Worm (Caenorhabditis elegans) whole organism, L2 larva: ENCODE results near the gene T21B10.3.

Experiments used
- C34F6.9 ChIP-seq: fragments of 150-350 bp; optimal IDR thresholded peaks from 2 replicates; lab custom pipeline; 2014; ENCODE audit warnings: missing biosample characterization, missing genetic modification characterization
- F13H6.1 ChIP-seq: sonication (generic microtip); optimal IDR thresholded peaks from 2 replicates; lab custom pipeline; 2016; ENCODE audit warnings: missing genetic modification characterization, missing compliant biosample characterization
- R02D3.7 ChIP-seq: fragments of 150-350 bp; optimal IDR thresholded peaks from 2 replicates; lab custom pipeline; 2014; ENCODE audit warnings: missing biosample characterization, missing genetic modification characterization
- Y55F3AM.14 ChIP-seq: fragments of 200-800 bp; sonication (Bioruptor generic); optimal IDR thresholded peaks from 2 replicates; lab custom pipeline; 2018; ENCODE audit warnings: mild to moderate bottlenecking, missing genetic modification characterization, missing compliant biosample characterization
- ZK546.5 ChIP-seq: sonication (generic microtip); optimal IDR thresholded peaks from 2 replicates; lab custom pipeline; 2017; ENCODE audit warnings: missing biosample characterization, missing genetic modification characterization
- alr-1 ChIP-seq: fragments of 150-350 bp; optimal IDR thresholded peaks from 2 replicates; lab custom pipeline; 2014; ENCODE audit warnings: missing biosample characterization, missing genetic modification characterization
- aly-2 ChIP-seq: fragments of 150-350 bp; optimal IDR thresholded peaks from 2 replicates; lab custom pipeline; 2014; ENCODE audit warnings: missing biosample characterization, missing genetic modification characterization
- ama-1 ChIP-seq: fragments of 150-350 bp; optimal IDR thresholded peaks from 2 replicates; lab custom pipeline; 2018; ENCODE audit warnings: inconsistent platforms
- blmp-1 ChIP-seq: sonication (generic microtip); optimal IDR thresholded peaks from 2 replicates; lab custom pipeline; 2017; ENCODE audit warnings: missing genetic modification characterization, mild to moderate bottlenecking, missing compliant biosample characterization, antibody characterized with exemption, moderate library complexity; ENCODE audit not compliant: insufficient read depth
- ceh-16 ChIP-seq: fragments of 150-350 bp; optimal IDR thresholded peaks from 2 replicates; lab custom pipeline; 2014; ENCODE audit warnings: missing biosample characterization, missing genetic modification characterization
- ceh-82 ChIP-seq: fragments of 150-350 bp; optimal IDR thresholded peaks from 2 replicates; lab custom pipeline; 2014; ENCODE audit warnings: missing biosample characterization, missing genetic modification characterization
- crh-2 ChIP-seq: sonication (generic microtip); optimal IDR thresholded peaks from 2 replicates; lab custom pipeline; 2017; ENCODE audit warnings: missing biosample characterization, missing genetic modification characterization
- dmd-4 ChIP-seq: sonication (generic microtip); optimal IDR thresholded peaks from 2 replicates; lab custom pipeline; 2017; ENCODE audit warnings: missing biosample characterization, missing genetic modification characterization
- elt-1 ChIP-seq: fragments of 150-350 bp; optimal IDR thresholded peaks from 2 replicates; lab custom pipeline; 2014; ENCODE audit warnings: missing biosample characterization, missing genetic modification characterization
- elt-3 ChIP-seq: sonication (generic microtip); optimal IDR thresholded peaks from 2 replicates; lab custom pipeline; 2017; ENCODE audit warnings: missing biosample characterization, missing genetic modification characterization
- gmeb-1 ChIP-seq: fragments of 150-350 bp; optimal IDR thresholded peaks from 2 replicates; lab custom pipeline; 2014; ENCODE audit warnings: missing biosample characterization, missing genetic modification characterization
- lin-11 ChIP-seq: fragments of 150-350 bp; sonication (generic microtip); optimal IDR thresholded peaks from 2 replicates; lab custom pipeline; 2014; ENCODE audit warnings: missing biosample characterization, missing genetic modification characterization, inconsistent platforms, mixed read lengths
- lin-13 ChIP-seq: fragments of 150-350 bp; optimal IDR thresholded peaks from 2 replicates; lab custom pipeline; 2014; ENCODE audit warnings: missing biosample characterization, missing genetic modification reagents, missing genetic modification characterization
- lin-39 ChIP-seq: fragments of 150-350 bp; optimal IDR thresholded peaks from 2 replicates; lab custom pipeline; 2014; ENCODE audit warnings: missing biosample characterization, missing genetic modification reagents, missing genetic modification characterization
- lsy-2 ChIP-seq, 2 experiments: fragments of 150-350 bp in 1 of 2; sonication (generic microtip) in 1 of 2; optimal IDR thresholded peaks; 2 replicates each; lab custom pipeline; 2014 to 2017; ENCODE audit warnings: missing biosample characterization in 2 of 2, missing genetic modification characterization in 2 of 2
- mab-5 ChIP-seq: fragments of 150-350 bp; optimal IDR thresholded peaks from 2 replicates; lab custom pipeline; 2014; ENCODE audit warnings: missing biosample characterization, missing genetic modification characterization
- mdl-1 ChIP-seq, 2 experiments: fragments of 150-350 bp in 1 of 2; sonication (generic microtip) in 1 of 2; optimal IDR thresholded peaks; 2 replicates each; lab custom pipeline; 2017; ENCODE audit warnings: missing biosample characterization in 2 of 2, missing genetic modification characterization in 2 of 2
- nhr-10 ChIP-seq: sonication (generic microtip); optimal IDR thresholded peaks from 2 replicates; lab custom pipeline; 2017; ENCODE audit warnings: missing biosample characterization, missing genetic modification characterization
- nhr-129 ChIP-seq: fragments of 150-350 bp; optimal IDR thresholded peaks from 2 replicates; lab custom pipeline; 2014; ENCODE audit warnings: missing biosample characterization, missing genetic modification characterization
- nhr-21 ChIP-seq: fragments of 150-350 bp; optimal IDR thresholded peaks from 2 replicates; lab custom pipeline; 2014; ENCODE audit warnings: missing biosample characterization, missing genetic modification characterization
- nhr-23 ChIP-seq: fragments of 150-350 bp; optimal IDR thresholded peaks from 2 replicates; lab custom pipeline; 2014; ENCODE audit warnings: missing biosample characterization, missing genetic modification reagents, missing genetic modification characterization
- nhr-237 ChIP-seq: fragments of 150-350 bp; optimal IDR thresholded peaks from 2 replicates; lab custom pipeline; 2014; ENCODE audit warnings: missing biosample characterization, missing genetic modification characterization
- nhr-25 ChIP-seq: fragments of 150-350 bp; sonication (generic microtip); optimal IDR thresholded peaks from 3 replicates; lab custom pipeline; 2014; ENCODE audit warnings: missing biosample characterization, missing genetic modification characterization
- nhr-77 ChIP-seq: fragments of 150-350 bp; optimal IDR thresholded peaks from 2 replicates; lab custom pipeline; 2014; ENCODE audit warnings: missing biosample characterization, missing genetic modification characterization
- sem-4 ChIP-seq: fragments of 150-350 bp; optimal IDR thresholded peaks from 2 replicates; lab custom pipeline; 2014; ENCODE audit warnings: missing biosample characterization, missing genetic modification reagents, missing genetic modification characterization
- skn-1 ChIP-seq: sonication (generic microtip); optimal IDR thresholded peaks from 2 replicates; lab custom pipeline; 2017; ENCODE audit warnings: missing biosample characterization, missing genetic modification characterization
- sma-3 ChIP-seq: sonication (generic microtip); optimal IDR thresholded peaks from 2 replicates; lab custom pipeline; 2016; ENCODE audit warnings: missing genetic modification reagents, missing genetic modification characterization, missing compliant biosample characterization
- sma-9 ChIP-seq, 2 experiments: fragments of 150-350 bp in 1 of 2; sonication (generic microtip) in 1 of 2; optimal IDR thresholded peaks; 2 replicates each; lab custom pipeline; 2014 to 2016; ENCODE audit warnings: missing genetic modification characterization in 2 of 2, mild to moderate bottlenecking in 1 of 2, missing biosample characterization in 1 of 2, missing compliant biosample characterization in 1 of 2, missing genetic modification reagents in 1 of 2, moderate library complexity in 1 of 2
- snpc-4 ChIP-seq: fragments of 150-350 bp; optimal IDR thresholded peaks from 2 replicates; lab custom pipeline; 2014; ENCODE audit warnings: missing biosample characterization, missing genetic modification characterization
- unc-39 ChIP-seq: fragments of 150-350 bp; optimal IDR thresholded peaks from 2 replicates; lab custom pipeline; 2014; ENCODE audit warnings: missing biosample characterization, missing genetic modification characterization
- zag-1 ChIP-seq: fragments of 150-350 bp; optimal IDR thresholded peaks from 2 replicates; lab custom pipeline; 2014; ENCODE audit warnings: missing biosample characterization, missing genetic modification characterization
- ztf-1 ChIP-seq: fragments of 200-800 bp; sonication (Bioruptor generic); conservative IDR thresholded peaks from 2 replicates; pipeline ENCODE4 v1.3.6; 2022; ENCODE audit warnings: missing genetic modification characterization, missing compliant biosample characterization
- ztf-11 ChIP-seq: sonication (generic microtip); optimal IDR thresholded peaks from 2 replicates; lab custom pipeline; 2017; ENCODE audit warnings: missing biosample characterization, missing genetic modification characterization
- ztf-4 ChIP-seq: fragments of 150-350 bp; optimal IDR thresholded peaks from 2 replicates; lab custom pipeline; 2014; ENCODE audit warnings: missing biosample characterization, missing genetic modification characterization

Gene T21B10.3

ce11 chrII:8960414-8960813 lies 26.2 kb downstream of the T21B10.3 start, which contains the start of gene cal-2:
TSS of gene cal-2 (plus strand) at chrII:8960714.
- TF ChIP-seq ztf-11 (tag; lab: Kevin White, UChicago) (no peak), lin-13 (GFP tag; lab: Kevin White, UChicago) (no peak), blmp-1 (tag; lab: Kevin White, UChicago) (no peak)

- peak; percentile 73 for TF ChIP-seq nhr-129 (tag; lab: Kevin White, UChicago)
- TF ChIP-seq ama-1 = peak; percentile 9
- TF ChIP-seq sma-9 (GFP tag; optimal IDR thresholded peaks at IDR 0.05; lab: Kevin White, UChicago) = peak; percentile 12
- no peak for TF ChIP-seq sma-9 (tag; optimal IDR thresholded peaks at IDR 0.05; lab: Kevin White, UChicago)
- no peak for TF ChIP-seq C34F6.9
- TF ChIP-seq ztf-4 (tag; lab: Kevin White, UChicago) = no peak
- TF ChIP-seq mab-5 (tag; lab: Kevin White, UChicago) = no peak
- no peak for TF ChIP-seq gmeb-1 (tag; lab: Kevin White, UChicago)
- TF ChIP-seq elt-1 = no peak
- no peak for TF ChIP-seq alr-1 (tag; lab: Kevin White, UChicago)
- TF ChIP-seq Y55F3AM.14 (GFP tag; lab: Kevin White, UChicago) = no peak
- TF ChIP-seq ceh-16 (tag; lab: Kevin White, UChicago) = no peak
- TF ChIP-seq nhr-21 (tag; lab: Kevin White, UChicago) = no peak
- TF ChIP-seq lin-13 (GFP tag; lab: Kevin White, UChicago) = no peak
- no peak for TF ChIP-seq snpc-4 (tag; lab: Kevin White, UChicago)
- no peak for TF ChIP-seq F13H6.1 (tag; lab: Kevin White, UChicago)
- TF ChIP-seq aly-2 (tag; lab: Kevin White, UChicago) = no peak
- TF ChIP-seq nhr-25 (tag; lab: Kevin White, UChicago) = no peak
- no peak for TF ChIP-seq R02D3.7 (tag; lab: Kevin White, UChicago)
- no peak for TF ChIP-seq ztf-11 (tag; lab: Kevin White, UChicago)
- no peak for TF ChIP-seq sma-3 (GFP tag; lab: Kevin White, UChicago)
- TF ChIP-seq nhr-77 = no peak
- TF ChIP-seq nhr-10 (tag; lab: Kevin White, UChicago) = no peak
Observed at ce11 chrII:8961450-8961849, 27.3 kb downstream of the T21B10.3 start.

- TF ChIP-seq crh-2 (tag; lab: Kevin White, UChicago) = peak; percentile 23
- peak; percentile 7 for TF ChIP-seq mab-5 (tag; lab: Kevin White, UChicago)
- TF ChIP-seq F13H6.1 (tag; lab: Kevin White, UChicago) = peak; percentile 30
- TF ChIP-seq elt-3 (tag; lab: Kevin White, UChicago) = no peak
- peak; percentile 46 for TF ChIP-seq sma-9 (GFP tag; optimal IDR thresholded peaks at IDR 0.05; lab: Kevin White, UChicago)
- TF ChIP-seq sma-9 (tag; optimal IDR thresholded peaks at IDR 0.05; lab: Kevin White, UChicago) = no peak
- no peak for TF ChIP-seq ztf-1 (GFP tag; lab: Robert Waterston, UW)
- peak; percentile 37 for TF ChIP-seq C34F6.9
- peak in 1 of 2 experiments; percentile 25 for TF ChIP-seq lsy-2 (tag; optimal IDR thresholded peaks at IDR 0.05; lab: Kevin White, UChicago)
- TF ChIP-seq nhr-129 (tag; lab: Kevin White, UChicago) = peak; percentile 8
- TF ChIP-seq lin-39 (tag; lab: Kevin White, UChicago) = peak; percentile 27
- no peak for TF ChIP-seq nhr-23 (tag; lab: Kevin White, UChicago)
- TF ChIP-seq sem-4 (tag; lab: Kevin White, UChicago) = peak; percentile 7
Observed at ce11 chrII:8962206-8962605, 28.0 kb downstream of the T21B10.3 start.

ce11 chrII:8964049-8964448 lies 29.9 kb downstream of the T21B10.3 start, which contains the start of gene sftd-3:
TSS of gene sftd-3 (minus strand) at chrII:8964149.
- no peak for TF ChIP-seq gmeb-1 (tag; lab: Kevin White, UChicago)
- TF ChIP-seq ceh-16 (tag; lab: Kevin White, UChicago) = no peak
- no peak for TF ChIP-seq unc-39
- no peak for TF ChIP-seq crh-2 (tag; lab: Kevin White, UChicago)
- TF ChIP-seq lin-13 (GFP tag; lab: Kevin White, UChicago) = no peak
- TF ChIP-seq mdl-1 (tag; optimal IDR thresholded peaks at IDR 0.05; lab: Kevin White, UChicago) = no peak
- no peak for TF ChIP-seq nhr-10 (tag; lab: Kevin White, UChicago)
- TF ChIP-seq skn-1 = no peak
- no peak for TF ChIP-seq ceh-82
- TF ChIP-seq snpc-4 (tag; lab: Kevin White, UChicago) = no peak
- no peak for TF ChIP-seq ztf-11 (tag; lab: Kevin White, UChicago)
- TF ChIP-seq dmd-4 (tag; lab: Kevin White, UChicago) = no peak
- TF ChIP-seq nhr-237 (tag; lab: Kevin White, UChicago) = no peak
- no peak for TF ChIP-seq zag-1 (tag; lab: Kevin White, UChicago)
- no peak for TF ChIP-seq lin-11 (tag; lab: Kevin White, UChicago)
- TF ChIP-seq ZK546.5 (tag; lab: Kevin White, UChicago) = no peak
- no peak for TF ChIP-seq nhr-21 (tag; lab: Kevin White, UChicago)
